Worm (Caenorhabditis elegans): ENCODE data around the gene F54H5.14.

ce11 chrII:6591000-6591399 lies 34.2 kb downstream of the F54H5.14 start:
- TF ChIP-seq him-1 (tag; optimal IDR thresholded peaks at IDR 0.05): no peak
- TF ChIP-seq W03F9.2 (tag; optimal IDR thresholded peaks at IDR 0.05): no peak

All from whole organism, L4/young adult.